Worm (Caenorhabditis elegans) whole organism, L4/young adult: ENCODE results near the gene htrl-1.

Source experiments
- W03F9.2 ChIP-seq: fragments of 150-350 bp; optimal IDR thresholded peaks from 2 replicates; lab custom pipeline; 2014; ENCODE audit warnings: missing biosample characterization, missing genetic modification characterization
- dao-5 ChIP-seq: sonication (generic microtip); optimal IDR thresholded peaks from 2 replicates; lab custom pipeline; 2016; ENCODE audit warnings: missing genotype, missing genetic modification characterization, moderate library complexity, missing compliant biosample characterization
- him-1 ChIP-seq: sonication (generic microtip); optimal IDR thresholded peaks from 2 replicates; lab custom pipeline; 2016; ENCODE audit warnings: missing genotype, missing genetic modification reagents, missing genetic modification characterization, missing compliant biosample characterization

DNA sequence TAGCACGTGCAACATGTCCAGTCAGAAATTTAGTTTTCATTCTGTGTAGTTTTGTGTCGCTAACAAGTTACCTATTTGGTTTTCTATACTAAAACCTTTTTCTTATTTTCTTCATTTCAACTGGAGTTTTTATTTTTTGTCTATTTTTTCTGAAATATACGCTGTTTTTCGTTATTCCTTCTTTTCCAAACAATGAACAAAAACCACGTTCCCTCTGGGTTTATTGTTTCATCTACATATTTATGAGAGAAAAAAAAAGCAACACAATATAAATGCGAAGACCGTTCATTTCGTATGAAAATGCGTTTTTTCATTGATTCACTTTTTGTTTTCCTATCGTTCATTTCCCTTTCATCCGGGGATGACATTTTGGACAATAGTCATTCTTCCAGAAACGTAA lies 16.8 kb downstream of the htrl-1 start, which contains the start of gene T11F9.22:
- TF ChIP-seq him-1 (no peak), dao-5 (tag; lab: Kevin White, UChicago) (no peak), W03F9.2 (no peak)
